Fruit fly (Drosophila melanogaster): ENCODE data around the gene Iyd.

DNA sequence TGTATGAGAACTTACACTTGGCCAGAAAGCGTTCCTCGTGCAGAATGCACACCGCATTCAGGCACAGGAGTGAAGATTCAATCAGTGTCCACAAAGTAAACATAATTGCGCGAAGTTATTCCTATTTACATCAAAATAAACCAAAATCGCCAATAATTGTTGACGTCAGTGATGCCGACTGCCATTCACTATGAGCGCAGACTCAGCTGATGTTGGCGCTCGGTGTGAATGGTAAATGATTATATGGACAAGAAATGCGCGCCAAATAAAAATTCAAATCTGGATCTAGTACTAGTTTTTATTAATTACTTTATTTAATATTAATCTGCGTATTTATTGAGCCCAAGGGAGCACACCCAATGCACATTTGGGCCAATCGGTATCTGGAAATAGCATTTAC lies 33.6 kb downstream of the Iyd start, which contains the start of gene CG32069:
- TF ChIP-seq Dll (optimal IDR thresholded peaks at IDR 0.05) (no peak), EcR (GFP tag; optimal IDR thresholded peaks at IDR 0.05) (no peak)

Data from whole organism.